Worm (Caenorhabditis elegans) whole organism, L1 larva: ENCODE results near the gene mca-3.
A peak's percentile ranks its signal among the peaks of the same experiment; 100 is the strongest.

Experiments
- C04F5.9 ChIP-seq: sonication (generic microtip); optimal IDR thresholded peaks from 2 replicates; lab custom pipeline; 2016; ENCODE audit warnings: missing genetic modification characterization, missing compliant biosample characterization
- C34B4.2 ChIP-seq: sonication (generic microtip); optimal IDR thresholded peaks from 2 replicates; lab custom pipeline; 2017; ENCODE audit warnings: mild to moderate bottlenecking, missing genetic modification characterization, missing compliant biosample characterization
- F16B12.6 ChIP-seq: fragments of 150-350 bp; optimal IDR thresholded peaks from 2 replicates; lab custom pipeline; 2014; ENCODE audit warnings: missing biosample characterization, missing genetic modification characterization
- aha-1 ChIP-seq: fragments of 150-350 bp; optimal IDR thresholded peaks from 2 replicates; lab custom pipeline; 2014; ENCODE audit warnings: missing biosample characterization, missing genetic modification characterization
- alr-1 ChIP-seq: fragments of 200-800 bp; sonication (Bioruptor generic); optimal IDR thresholded peaks from 2 replicates; lab custom pipeline; 2018; ENCODE audit warnings: borderline replicate concordance, mild to moderate bottlenecking, missing genetic modification characterization, missing compliant biosample characterization
- ceh-88 ChIP-seq: fragments of 200-800 bp; sonication (Bioruptor generic); IDR thresholded peaks from 2 replicates; pipeline ENCODE4 v1.3.6; 2022; ENCODE audit warnings: missing genetic modification characterization, missing compliant biosample characterization
- ceh-90 ChIP-seq: sonication (generic microtip); optimal IDR thresholded peaks from 2 replicates; lab custom pipeline; 2016; ENCODE audit warnings: missing genetic modification characterization, missing compliant biosample characterization
- dsc-1 ChIP-seq: sonication (generic microtip); optimal IDR thresholded peaks from 2 replicates; lab custom pipeline; 2016; ENCODE audit warnings: mild to moderate bottlenecking, missing genetic modification characterization, missing compliant biosample characterization
- efl-1 ChIP-seq, 4 experiments: fragments of 150-350 bp; optimal IDR thresholded peaks in 3 of 4; peaks in 1 of 4; 1 replicate in 1 of 4; 2 replicates in 3 of 4; lab custom pipeline; 2014; ENCODE audit warnings: missing biosample characterization in 2 of 4, missing genetic modification characterization in 2 of 4, missing genetic modification reagents in 2 of 4
- efl-3 ChIP-seq: fragments of 200-800 bp; sonication (Bioruptor generic); optimal IDR thresholded peaks from 2 replicates; lab custom pipeline; 2018; ENCODE audit warnings: mild to moderate bottlenecking, missing genetic modification characterization, missing compliant biosample characterization
- egl-27 ChIP-seq, 2 experiments: fragments of 150-350 bp in 1 of 2; sonication (generic microtip); optimal IDR thresholded peaks; 3 replicates each; lab custom pipeline; 2017 to 2018; ENCODE audit warnings: missing biosample characterization in 2 of 2, missing genetic modification characterization in 2 of 2, missing genetic modification reagents in 2 of 2
- elt-3 ChIP-seq, 6 experiments: fragments of 150-350 bp in 1 of 6; sonication (generic microtip); optimal IDR thresholded peaks; 2 replicates each; lab custom pipeline; 2017 to 2018; ENCODE audit warnings: missing biosample characterization in 6 of 6, missing genetic modification characterization in 6 of 6, inconsistent platforms in 1 of 6
- fkh-10 ChIP-seq: sonication (generic microtip); optimal IDR thresholded peaks from 2 replicates; lab custom pipeline; 2017; ENCODE audit warnings: missing biosample characterization, missing genetic modification reagents, missing genetic modification characterization
- fkh-4 ChIP-seq: sonication (generic microtip); optimal IDR thresholded peaks from 2 replicates; lab custom pipeline; 2016; ENCODE audit warnings: missing compliant biosample characterization, missing genetic modification characterization, borderline replicate concordance
- grh-1 ChIP-seq: fragments of 200-800 bp; sonication (Bioruptor generic); IDR thresholded peaks from 2 replicates; pipeline ENCODE4 v1.3.6; 2022; ENCODE audit warnings: missing genetic modification reagents, missing genetic modification characterization, missing compliant biosample characterization
- isw-1 ChIP-seq: fragments of 200-800 bp; sonication (Bioruptor generic); IDR thresholded peaks from 2 replicates; pipeline ENCODE4 v1.3.6; 2022; ENCODE audit warnings: missing genetic modification characterization, missing compliant biosample characterization
- lin-13 ChIP-seq: fragments of 150-350 bp; optimal IDR thresholded peaks from 2 replicates; lab custom pipeline; 2014; ENCODE audit warnings: missing biosample characterization, missing genetic modification reagents, missing genetic modification characterization
- lsy-2 ChIP-seq, 2 experiments: fragments of 150-350 bp; optimal IDR thresholded peaks; 2 replicates each; lab custom pipeline; 2014; ENCODE audit warnings: missing biosample characterization in 2 of 2, missing genetic modification characterization in 2 of 2
- mef-2 ChIP-seq: fragments of 150-350 bp; optimal IDR thresholded peaks from 2 replicates; lab custom pipeline; 2014; ENCODE audit warnings: missing biosample characterization, missing genetic modification characterization
- mep-1 ChIP-seq: fragments of 150-350 bp; optimal IDR thresholded peaks from 2 replicates; lab custom pipeline; 2014; ENCODE audit warnings: missing biosample characterization, missing genetic modification characterization
- nhr-12 ChIP-seq: sonication (generic microtip); optimal IDR thresholded peaks from 2 replicates; lab custom pipeline; 2017; ENCODE audit warnings: missing biosample characterization, missing genetic modification characterization
- nhr-19 ChIP-seq: fragments of 200-800 bp; sonication (Bioruptor generic); conservative IDR thresholded peaks from 2 replicates; pipeline ENCODE4 v1.3.6; 2022; ENCODE audit warnings: missing genetic modification characterization, missing compliant biosample characterization
- nhr-20 ChIP-seq: sonication (generic microtip); optimal IDR thresholded peaks from 2 replicates; lab custom pipeline; 2016; ENCODE audit warnings: mild to moderate bottlenecking, missing genetic modification characterization, missing compliant biosample characterization
- nhr-47 ChIP-seq: sonication (generic microtip); optimal IDR thresholded peaks from 2 replicates; lab custom pipeline; 2016; ENCODE audit warnings: mild to moderate bottlenecking, missing genetic modification characterization, moderate library complexity, missing compliant biosample characterization
- nhr-71 ChIP-seq: sonication (generic microtip); optimal IDR thresholded peaks from 2 replicates; lab custom pipeline; 2016; ENCODE audit warnings: mild to moderate bottlenecking, missing genetic modification characterization, moderate library complexity, missing compliant biosample characterization
- nhr-77 ChIP-seq: fragments of 150-350 bp; optimal IDR thresholded peaks from 2 replicates; lab custom pipeline; 2014; ENCODE audit warnings: missing biosample characterization, missing genetic modification characterization
- nhr-85 ChIP-seq: sonication (generic microtip); peaks from one replicate; lab custom pipeline; 2016; ENCODE audit warnings: missing genetic modification characterization, inconsistent platforms, missing compliant biosample characterization
- pag-3 ChIP-seq: sonication (generic microtip); optimal IDR thresholded peaks from 2 replicates; lab custom pipeline; 2017; ENCODE audit warnings: missing genetic modification characterization, mild to moderate bottlenecking, missing compliant biosample characterization, antibody characterized with exemption, borderline replicate concordance; ENCODE audit not compliant: insufficient read depth
- pax-3 ChIP-seq: fragments of 200-800 bp; sonication (Bioruptor generic); optimal IDR thresholded peaks from 2 replicates; lab custom pipeline; 2018; ENCODE audit warnings: mild to moderate bottlenecking, missing genetic modification characterization, moderate library complexity, missing compliant biosample characterization
- rnt-1 ChIP-seq: sonication (generic microtip); optimal IDR thresholded peaks from 2 replicates; lab custom pipeline; 2016; ENCODE audit warnings: mild to moderate bottlenecking, missing genetic modification characterization, moderate library complexity, missing compliant biosample characterization
- snpc-4 ChIP-seq: fragments of 150-350 bp; optimal IDR thresholded peaks from 2 replicates; lab custom pipeline; 2014; ENCODE audit warnings: missing biosample characterization, missing genetic modification characterization
- snu-23 ChIP-seq: sonication (generic microtip); optimal IDR thresholded peaks from 2 replicates; lab custom pipeline; 2016; ENCODE audit warnings: missing genetic modification characterization, missing compliant biosample characterization
- sptf-1 ChIP-seq: fragments of 150-350 bp; optimal IDR thresholded peaks from 2 replicates; lab custom pipeline; 2014; ENCODE audit warnings: missing biosample characterization, missing genetic modification characterization
- swsn-7 ChIP-seq: sonication (generic microtip); optimal IDR thresholded peaks from 2 replicates; lab custom pipeline; 2016; ENCODE audit warnings: missing genetic modification characterization, missing compliant biosample characterization
- tlp-1 ChIP-seq: fragments of 150-350 bp; optimal IDR thresholded peaks from 2 replicates; lab custom pipeline; 2014; ENCODE audit warnings: missing biosample characterization, missing genetic modification characterization
- unc-130 ChIP-seq: fragments of 150-350 bp; optimal IDR thresholded peaks from 2 replicates; lab custom pipeline; 2017; ENCODE audit warnings: missing biosample characterization, missing genetic modification characterization, inconsistent platforms
- unc-62 ChIP-seq: fragments of 150-350 bp; optimal IDR thresholded peaks from 2 replicates; lab custom pipeline; 2014; ENCODE audit warnings: missing biosample characterization, missing genetic modification reagents, missing genetic modification characterization
- unc-98 ChIP-seq: fragments of 200-800 bp; sonication (Bioruptor generic); IDR thresholded peaks from 2 replicates; pipeline ENCODE4 v1.3.6; 2022; ENCODE audit warnings: missing genetic modification characterization, missing compliant biosample characterization
- vab-15 ChIP-seq: sonication (generic microtip); optimal IDR thresholded peaks from 2 replicates; lab custom pipeline; 2017; ENCODE audit warnings: missing genotype, mild to moderate bottlenecking, missing genetic modification characterization, missing compliant biosample characterization
- xbp-1 ChIP-seq: sonication (generic microtip); optimal IDR thresholded peaks from 2 replicates; lab custom pipeline; 2016; ENCODE audit warnings: missing genetic modification characterization, missing compliant biosample characterization
- ztf-4 ChIP-seq: fragments of 150-350 bp; optimal IDR thresholded peaks from 2 replicates; lab custom pipeline; 2014; ENCODE audit warnings: missing biosample characterization, missing genetic modification characterization

Gene mca-3

ce11 chrIV:3076207-3076606 lies 56.7 kb downstream of the mca-3 start, which contains the start of gene Y67D8C.22:
Y67D8C.22 (minus strand) TSS chrIV:3076307.
- TF ChIP-seq ceh-88 (GFP tag; lab: Robert Waterston, UW) (no peak), dsc-1 (no peak), swsn-7 (tag; lab: Kevin White, UChicago) (no peak), unc-98 (GFP tag; lab: Robert Waterston, UW) (no peak), pag-3 (tag; lab: Kevin White, UChicago) (no peak), snu-23 (GFP tag; lab: Kevin White, UChicago) (no peak), elt-3 (tag; optimal IDR thresholded peaks at IDR 0.05; lab: Kevin White, UChicago) (no peak)

ce11 chrIV:3071997-3072396 lies 61.0 kb downstream of the mca-3 start, which contains the start of gene Y67D8C.2:
Y67D8C.2 (plus strand) TSS chrIV:3072297.
- TF ChIP-seq nhr-20 (no peak), nhr-85 (tag; lab: Kevin White, UChicago) (no peak), nhr-77 (tag; lab: Kevin White, UChicago) (no peak), nhr-71 (tag; lab: Kevin White, UChicago) (no peak), dsc-1 (no peak), unc-98 (GFP tag; lab: Robert Waterston, UW) (no peak), mep-1 (tag; lab: Kevin White, UChicago) (no peak), fkh-4 (no peak), alr-1 (no peak), egl-27 (tag; optimal IDR thresholded peaks at IDR 0.05; lab: Kevin White, UChicago) (no peak), vab-15 (no peak)

ce11 chrIV:3069619-3070260 lies 63.2 kb downstream of the mca-3 start, which contains the start of gene cpg-9:
cpg-9 (minus strand) TSS chrIV:3070210.
- TF ChIP-seq xbp-1 (tag; lab: Kevin White, UChicago) (no peak), lsy-2 (tag; optimal IDR thresholded peaks at IDR 0.05; lab: Kevin White, UChicago) (peak in 1 of 2 experiments; percentile 15), unc-62 (GFP tag; lab: Kevin White, UChicago) (no peak), fkh-4 (no peak), efl-1 (optimal IDR thresholded peaks at IDR 0.05; lab: Kevin White, UChicago) (no peak), efl-1 (GFP tag; optimal IDR thresholded peaks at IDR 0.05 in 1 of 2; lab: Kevin White, UChicago) (peak in 1 of 2 experiments; percentile 37), sptf-1 (tag; lab: Kevin White, UChicago) (no peak), nhr-47 (no peak), snpc-4 (tag; lab: Kevin White, UChicago) (no peak), F16B12.6 (tag; lab: Kevin White, UChicago) (no peak), tlp-1 (tag; lab: Kevin White, UChicago) (no peak), C34B4.2 (tag; lab: Kevin White, UChicago) (no peak), aha-1 (tag; lab: Kevin White, UChicago) (no peak), nhr-12 (tag; lab: Kevin White, UChicago) (no peak), mef-2 (tag; lab: Kevin White, UChicago) (no peak), fkh-10 (GFP tag; lab: Kevin White, UChicago) (no peak), isw-1 (GFP tag; lab: Robert Waterston, UW) (no peak), vab-15 (no peak), C04F5.9 (no peak), efl-3 (no peak), dsc-1 (peak; percentile 57), pax-3 (tag; lab: Kevin White, UChicago) (no peak), ceh-90 (tag; lab: Kevin White, UChicago) (no peak), unc-130 (tag; lab: Kevin White, UChicago) (peak; percentile 26), nhr-19 (no peak), pag-3 (tag; lab: Kevin White, UChicago) (peak; percentile 40), nhr-20 (no peak), rnt-1 (tag; lab: Kevin White, UChicago) (peak; percentile 67), lin-13 (GFP tag; lab: Kevin White, UChicago) (no peak), ztf-4 (tag; lab: Kevin White, UChicago) (no peak), grh-1 (no peak)
- TF ChIP-seq, all 84 proteins: peak for 6
